Worm (Caenorhabditis elegans) whole organism, early embryonic: Measurements from ENCODE around the gene M04B2.2.

ENCODE experiments used
- B0310.2 ChIP-seq: sonication (generic microtip); optimal IDR thresholded peaks from 2 replicates; lab custom pipeline; 2016; ENCODE audit warnings: mild to moderate bottlenecking, missing genetic modification characterization, missing compliant biosample characterization
- F13C5.2 ChIP-seq: sonication (generic microtip); optimal IDR thresholded peaks from 2 replicates; lab custom pipeline; 2017; ENCODE audit warnings: mild to moderate bottlenecking, missing genetic modification characterization, inconsistent platforms, missing compliant biosample characterization
- aly-1 ChIP-seq: sonication (generic microtip); optimal IDR thresholded peaks from 2 replicates; lab custom pipeline; 2016; ENCODE audit warnings: missing genetic modification characterization, missing compliant biosample characterization
- ama-1 ChIP-seq: fragments of 150-350 bp; optimal IDR thresholded peaks from 2 replicates; lab custom pipeline; 2014
- ceh-13 ChIP-seq: fragments of 200-800 bp; sonication (Bioruptor generic); optimal IDR thresholded peaks from 2 replicates; lab custom pipeline; 2018; ENCODE audit warnings: mild to moderate bottlenecking, missing genetic modification characterization, missing compliant biosample characterization
- ceh-36 ChIP-seq: sonication (generic microtip); optimal IDR thresholded peaks from 2 replicates; lab custom pipeline; 2016; ENCODE audit warnings: missing genetic modification characterization, inconsistent platforms, missing compliant biosample characterization
- ets-7 ChIP-seq: sonication (generic microtip); optimal IDR thresholded peaks from 2 replicates; lab custom pipeline; 2016; ENCODE audit warnings: missing genotype, missing genetic modification characterization, missing compliant biosample characterization
- flt-1 ChIP-seq: fragments of 200-800 bp; sonication (Bioruptor generic); IDR thresholded peaks from 2 replicates; pipeline ENCODE4 v1.3.6; 2022; ENCODE audit warnings: missing genetic modification characterization, missing compliant biosample characterization
- hmbx-1 ChIP-seq: sonication (generic microtip); optimal IDR thresholded peaks from 2 replicates; lab custom pipeline; 2016; ENCODE audit warnings: mild to moderate bottlenecking, missing genetic modification characterization, missing compliant biosample characterization
- hmg-4 ChIP-seq: fragments of 200-800 bp; sonication (Bioruptor generic); optimal IDR thresholded peaks from 2 replicates; lab custom pipeline; 2018; ENCODE audit warnings: mild to moderate bottlenecking, missing genetic modification characterization, missing compliant biosample characterization
- hnd-1 ChIP-seq: sonication (generic microtip); optimal IDR thresholded peaks from 2 replicates; lab custom pipeline; 2016; ENCODE audit warnings: missing genetic modification characterization, missing compliant biosample characterization
- pes-1 ChIP-seq: fragments of 200-800 bp; sonication (Bioruptor generic); IDR thresholded peaks from 2 replicates; pipeline ENCODE4 v1.3.6; 2022; ENCODE audit warnings: missing genetic modification reagents, missing genetic modification characterization, missing compliant biosample characterization
- scrt-1 ChIP-seq: fragments of 200-800 bp; sonication (Bioruptor generic); IDR thresholded peaks from 2 replicates; pipeline ENCODE4 v1.3.6; 2022; ENCODE audit warnings: missing genetic modification characterization, missing compliant biosample characterization
- sea-1 ChIP-seq: fragments of 200-800 bp; sonication (Bioruptor generic); conservative IDR thresholded peaks from 2 replicates; pipeline ENCODE4 v1.3.6; 2022; ENCODE audit warnings: missing genetic modification characterization, missing compliant biosample characterization
- tbx-11 ChIP-seq: fragments of 200-800 bp; sonication (Bioruptor generic); IDR thresholded peaks from 2 replicates; pipeline ENCODE4 v1.3.6; 2022; ENCODE audit warnings: missing genetic modification characterization, missing compliant biosample characterization
- tbx-37 ChIP-seq: fragments of 200-800 bp; sonication (Bioruptor generic); conservative IDR thresholded peaks from 2 replicates; pipeline ENCODE4 v1.3.6; 2022; ENCODE audit warnings: missing genetic modification reagents, missing genetic modification characterization, missing compliant biosample characterization
- tra-4 ChIP-seq: sonication (generic microtip); optimal IDR thresholded peaks from 2 replicates; lab custom pipeline; 2017; ENCODE audit warnings: missing genetic modification characterization, missing compliant biosample characterization

The M04B2.2 gene

ce11 chrIV:11570200-11570599 lies 42.3 kb downstream of the M04B2.2 start, which contains the start of gene srgp-1:
Gene srgp-1 (plus strand): TSS chrIV:11570500.
- no peak for TF ChIP-seq tra-4 (tag; lab: Kevin White, UChicago)
- no peak for TF ChIP-seq ceh-36 (tag; lab: Kevin White, UChicago)
- no peak for TF ChIP-seq flt-1
- TF ChIP-seq B0310.2 (tag; lab: Kevin White, UChicago), result no peak
- TF ChIP-seq hmg-4, result no peak
- TF ChIP-seq scrt-1 (GFP tag; lab: Robert Waterston, UW), result no peak

DNA sequence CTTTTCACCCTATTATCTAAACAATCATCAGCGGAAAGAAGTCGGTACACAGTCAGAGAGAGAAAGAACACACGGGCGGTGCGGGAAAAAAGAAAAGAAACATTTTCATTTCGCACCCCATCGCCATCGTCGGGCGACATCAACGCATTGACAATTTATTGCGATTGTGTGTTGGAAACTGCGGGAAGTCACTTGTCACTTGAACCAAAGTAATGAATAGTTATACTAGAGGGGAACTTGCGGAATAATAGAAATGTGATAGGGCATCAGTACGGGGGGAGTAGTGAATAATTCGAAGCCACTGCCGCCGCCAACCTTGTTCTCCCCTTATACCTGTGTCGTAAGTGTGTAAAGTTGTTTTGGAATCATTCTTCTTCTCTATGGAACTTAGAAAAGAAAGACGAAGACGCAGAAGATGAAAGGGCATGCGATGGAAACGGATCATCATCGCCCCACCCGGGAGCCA lies 43.6 kb downstream of the M04B2.2 start:
- TF ChIP-seq F13C5.2 (no peak), B0310.2 (tag; lab: Kevin White, UChicago) (no peak), flt-1 (no peak), sea-1 (no peak), scrt-1 (GFP tag; lab: Robert Waterston, UW) (no peak), hmbx-1 (tag; lab: Kevin White, UChicago) (no peak), ceh-13 (GFP tag; lab: Kevin White, UChicago) (no peak), ceh-36 (tag; lab: Kevin White, UChicago) (no peak), tbx-37 (GFP tag; lab: Robert Waterston, UW) (no peak), ama-1 (lab: Kevin White, UChicago) (no peak), tra-4 (tag; lab: Kevin White, UChicago) (no peak), tbx-11 (GFP tag; lab: Robert Waterston, UW) (no peak), aly-1 (no peak), pes-1 (no peak), hnd-1 (tag; lab: Kevin White, UChicago) (no peak), ets-7 (tag; lab: Kevin White, UChicago) (no peak), hmg-4 (no peak)

DNA sequence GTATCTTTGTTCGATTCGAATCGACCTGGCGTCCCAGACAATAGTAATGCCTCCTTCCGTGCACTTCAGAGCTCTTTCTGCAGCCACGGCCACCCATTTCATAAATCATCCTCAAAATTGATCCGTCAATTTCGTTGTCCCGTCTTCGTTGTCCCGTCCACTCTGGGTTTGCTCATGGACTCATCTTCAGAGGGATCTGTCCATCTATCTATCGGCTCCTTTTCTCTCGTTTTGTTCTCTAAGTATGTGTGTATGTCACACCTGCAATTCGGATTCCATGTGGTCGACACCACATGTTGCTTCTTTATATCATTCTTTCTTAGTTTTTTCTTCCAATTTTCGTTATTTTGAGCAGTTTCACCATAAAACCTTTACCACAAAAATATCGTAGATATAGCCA lies 44.7 kb downstream of the M04B2.2 start:
- TF ChIP-seq hmg-4 (no peak), pes-1 (no peak), ama-1 (lab: Kevin White, UChicago) (no peak), ceh-13 (GFP tag; lab: Kevin White, UChicago) (no peak), tbx-37 (GFP tag; lab: Robert Waterston, UW) (no peak), tbx-11 (GFP tag; lab: Robert Waterston, UW) (no peak)

- TF ChIP-seq ceh-36 (tag; lab: Kevin White, UChicago) (no peak), aly-1 (no peak), tbx-11 (GFP tag; lab: Robert Waterston, UW) (no peak), ama-1 (lab: Kevin White, UChicago) (no peak), tbx-37 (GFP tag; lab: Robert Waterston, UW) (no peak), F13C5.2 (no peak), sea-1 (no peak), tra-4 (tag; lab: Kevin White, UChicago) (no peak), hmg-4 (no peak), flt-1 (no peak), ceh-13 (GFP tag; lab: Kevin White, UChicago) (no peak), hmbx-1 (tag; lab: Kevin White, UChicago) (no peak), hnd-1 (tag; lab: Kevin White, UChicago) (no peak), B0310.2 (tag; lab: Kevin White, UChicago) (no peak), pes-1 (no peak), scrt-1 (GFP tag; lab: Robert Waterston, UW) (no peak), ets-7 (tag; lab: Kevin White, UChicago) (no peak)
These were observed 46.5 kb downstream of the M04B2.2 start for ce11 chrIV:11574331-11574730.

- TF ChIP-seq F13C5.2, result no peak
- no peak for TF ChIP-seq ceh-13 (GFP tag; lab: Kevin White, UChicago)
- no peak for TF ChIP-seq tbx-37 (GFP tag; lab: Robert Waterston, UW)
- no peak for TF ChIP-seq ets-7 (tag; lab: Kevin White, UChicago)
- no peak for TF ChIP-seq sea-1
- TF ChIP-seq flt-1, result no peak
- TF ChIP-seq hnd-1 (tag; lab: Kevin White, UChicago), result no peak
- TF ChIP-seq aly-1, result no peak
- no peak for TF ChIP-seq tbx-11 (GFP tag; lab: Robert Waterston, UW)
- TF ChIP-seq tra-4 (tag; lab: Kevin White, UChicago), result no peak
- TF ChIP-seq hmg-4, result no peak
- no peak for TF ChIP-seq ama-1 (lab: Kevin White, UChicago)
- TF ChIP-seq hmbx-1 (tag; lab: Kevin White, UChicago), result no peak
- no peak for TF ChIP-seq ceh-36 (tag; lab: Kevin White, UChicago)
- TF ChIP-seq B0310.2 (tag; lab: Kevin White, UChicago), result no peak
- no peak for TF ChIP-seq scrt-1 (GFP tag; lab: Robert Waterston, UW)
- no peak for TF ChIP-seq pes-1
These were observed 50.6 kb downstream of the M04B2.2 start, which contains the start of gene rib-1 for ce11 chrIV:11578492-11578891. Gene rib-1 (plus strand): TSS chrIV:11578792.
